Worm (Caenorhabditis elegans): ENCODE data around the gene dop-6.
"Not testable (repeated sequence)": the region's sequence is repeated elsewhere in the genome, so short reads cannot be mapped to it uniquely, and the experiment has no call there.

ce11 chrX:4332305-4332704, 11.6 kb downstream of the dop-6 start, which contains the start of gene C24A8.6:
- TF ChIP-seq ceh-39 (tag; optimal IDR thresholded peaks at IDR 0.05); elt-1 (tag; optimal IDR thresholded peaks at IDR 0.05; ENCODE audit: borderline replicate concordance, insufficient read depth); ham-2 (GFP tag; optimal IDR thresholded peaks at IDR 0.05): not testable (repeated sequence)
